Worm (Caenorhabditis elegans) whole organism, midembryonic: ENCODE data around the gene D1086.17.

ENCODE experiments used
- T22C8.4 ChIP-seq: fragments of 200-800 bp; sonication (Bioruptor generic); IDR thresholded peaks from 2 replicates; pipeline ENCODE4 v1.3.6; 2022; ENCODE audit warnings: missing genetic modification characterization, missing compliant biosample characterization
- cog-1 ChIP-seq: sonication (generic microtip); optimal IDR thresholded peaks from 2 replicates; lab custom pipeline; 2016; ENCODE audit warnings: missing genetic modification characterization, missing compliant biosample characterization
- flt-1 ChIP-seq: fragments of 200-800 bp; sonication (Bioruptor generic); IDR thresholded peaks from 2 replicates; pipeline ENCODE4 v1.3.6; 2022; ENCODE audit warnings: missing genetic modification characterization, missing compliant biosample characterization
- klf-2 ChIP-seq: fragments of 200-800 bp; sonication (Bioruptor generic); conservative IDR thresholded peaks from 2 replicates; pipeline ENCODE4 v1.3.6; 2022; ENCODE audit warnings: missing genetic modification reagents, missing genetic modification characterization, missing compliant biosample characterization
- med-1 ChIP-seq: sonication (generic microtip); optimal IDR thresholded peaks from 2 replicates; lab custom pipeline; 2017; ENCODE audit warnings: missing genetic modification characterization, mild to moderate bottlenecking, missing compliant biosample characterization, antibody characterized with exemption, missing genetic modification reagents; ENCODE audit not compliant: insufficient read depth
- ref-1 ChIP-seq: fragments of 200-800 bp; sonication (Bioruptor generic); conservative IDR thresholded peaks from 2 replicates; pipeline ENCODE4 v1.3.6; 2022; ENCODE audit warnings: missing genetic modification reagents, missing genetic modification characterization, missing compliant biosample characterization
- tab-1 ChIP-seq: fragments of 200-800 bp; sonication (Bioruptor generic); IDR thresholded peaks from 2 replicates; pipeline ENCODE4 v1.3.6; 2022; ENCODE audit warnings: missing genetic modification characterization, missing compliant biosample characterization
- ztf-23 ChIP-seq: fragments of 200-800 bp; sonication (Bioruptor generic); IDR thresholded peaks from 2 replicates; pipeline ENCODE4 v1.3.6; 2022; ENCODE audit warnings: missing genetic modification reagents, missing genetic modification characterization, missing compliant biosample characterization
- ztf-29 ChIP-seq: fragments of 200-800 bp; sonication (Bioruptor generic); IDR thresholded peaks from 2 replicates; pipeline ENCODE4 v1.3.6; 2022; ENCODE audit warnings: missing genetic modification reagents, missing genetic modification characterization, missing compliant biosample characterization

- no peak for TF ChIP-seq flt-1 (GFP tag; lab: Robert Waterston, UW)
- no peak for TF ChIP-seq tab-1 (GFP tag; lab: Robert Waterston, UW)
- no peak for TF ChIP-seq T22C8.4 (GFP tag; lab: Robert Waterston, UW)
- no peak for TF ChIP-seq ref-1 (GFP tag; lab: Robert Waterston, UW)
- no peak for TF ChIP-seq klf-2 (GFP tag; lab: Robert Waterston, UW)
- no peak for TF ChIP-seq ztf-29 (GFP tag; lab: Robert Waterston, UW)
- no peak for TF ChIP-seq med-1
- TF ChIP-seq ztf-23 (GFP tag; lab: Robert Waterston, UW) = no peak
- no peak for TF ChIP-seq cog-1
These were observed 2.2 kb downstream of the D1086.17 start for ce11 chrV:14069899-14070298.
